Fruit fly (Drosophila melanogaster) whole organism, embryonic: ENCODE results near the gene CG32568.

Source experiments
- Abd-B ChIP-seq: fragments of 200-800 bp; sonication (Bioruptor generic); optimal IDR thresholded peaks from 2 replicates; lab custom pipeline; 2018; ENCODE audit warnings: missing biosample characterization, mild to moderate bottlenecking, missing genetic modification characterization, moderate library complexity
- Atf3 ChIP-seq: fragments of 200-800 bp; sonication (Bioruptor generic); optimal IDR thresholded peaks from 3 replicates; lab custom pipeline; 2016; ENCODE audit warnings: missing biosample characterization, missing genetic modification characterization
- Atf6 ChIP-seq: fragments of 200-800 bp; sonication (Bioruptor generic); IDR thresholded peaks from 2 replicates; pipeline ENCODE4 v1.3.6; 2022; ENCODE audit warnings: missing biosample characterization, missing genetic modification characterization
- Bdp1 ChIP-seq: fragments of 200-800 bp; sonication (Bioruptor generic); optimal IDR thresholded peaks from 3 replicates; lab custom pipeline; 2016; ENCODE audit warnings: missing biosample characterization, missing genetic modification characterization
- CG11504 ChIP-seq: fragments of 200-800 bp; sonication (Bioruptor generic); optimal IDR thresholded peaks from 3 replicates; lab custom pipeline; 2019; ENCODE audit warnings: missing biosample characterization, mild to moderate bottlenecking, missing genetic modification characterization, moderate library complexity
- CG12104 ChIP-seq: fragments of 200-800 bp; sonication (Bioruptor generic); optimal IDR thresholded peaks from 3 replicates; lab custom pipeline; 2016; ENCODE audit warnings: missing biosample characterization, missing genetic modification characterization
- CG15011 ChIP-seq: fragments of 200-800 bp; sonication (Bioruptor generic); optimal IDR thresholded peaks from 3 replicates; lab custom pipeline; 2018; ENCODE audit warnings: missing biosample characterization, mild to moderate bottlenecking, missing genetic modification characterization
- CG17359 ChIP-seq: fragments of 200-800 bp; sonication (Bioruptor generic); optimal IDR thresholded peaks from 3 replicates; lab custom pipeline; 2018; ENCODE audit warnings: missing biosample characterization, mild to moderate bottlenecking, missing genetic modification characterization, moderate library complexity
- CG17361 ChIP-seq: fragments of 200-800 bp; sonication (Bioruptor generic); IDR thresholded peaks from 3 replicates; pipeline ENCODE4 v1.3.6; 2022; ENCODE audit warnings: missing biosample characterization, missing genetic modification characterization
- CG18599 ChIP-seq: fragments of 200-800 bp; sonication (Bioruptor generic); optimal IDR thresholded peaks from 3 replicates; lab custom pipeline; 2017; ENCODE audit warnings: missing biosample characterization, missing genetic modification characterization, mild to moderate bottlenecking, moderate library complexity, missing genetic modification reagents
- CG2116 ChIP-seq: fragments of 200-800 bp; sonication (Bioruptor generic); optimal IDR thresholded peaks from 3 replicates; lab custom pipeline; 2018; ENCODE audit warnings: missing biosample characterization, mild to moderate bottlenecking, missing genetic modification characterization
- CG2678 ChIP-seq: fragments of 200-800 bp; sonication (Bioruptor generic); optimal IDR thresholded peaks from 3 replicates; lab custom pipeline; 2019; ENCODE audit warnings: missing biosample characterization, mild to moderate bottlenecking, missing genetic modification characterization, moderate library complexity
- CG2712 ChIP-seq: fragments of 200-800 bp; optimal IDR thresholded peaks from 3 replicates; lab custom pipeline; 2019; ENCODE audit warnings: missing biosample characterization, mild to moderate bottlenecking, missing genetic modification characterization, moderate library complexity
- CG31441 ChIP-seq: fragments of 200-800 bp; sonication (Bioruptor generic); IDR thresholded peaks from 2 replicates; pipeline ENCODE4 v1.3.6; 2022; ENCODE audit warnings: missing biosample characterization, missing genetic modification characterization
- CG3281 ChIP-seq: fragments of 200-800 bp; sonication (Bioruptor generic); optimal IDR thresholded peaks from 3 replicates; lab custom pipeline; 2017; ENCODE audit warnings: missing biosample characterization, mild to moderate bottlenecking, missing genetic modification characterization
- CG42726 ChIP-seq: fragments of 200-800 bp; sonication (Bioruptor generic); IDR thresholded peaks from 2 replicates; pipeline ENCODE4 v1.3.6; 2022; ENCODE audit warnings: missing biosample characterization, missing genetic modification characterization; ENCODE audit not compliant: partially characterized antibody
- CG4617 ChIP-seq: fragments of 200-800 bp; sonication (Bioruptor generic); optimal IDR thresholded peaks from 3 replicates; lab custom pipeline; 2016; ENCODE audit warnings: missing biosample characterization, missing genetic modification characterization, borderline replicate concordance
- CG7556 ChIP-seq: fragments of 200-800 bp; sonication (Bioruptor generic); optimal IDR thresholded peaks from 2 replicates; lab custom pipeline; 2017; ENCODE audit warnings: missing biosample characterization, mild to moderate bottlenecking, missing genetic modification characterization
- CoRest ChIP-seq: fragments of 200-800 bp; sonication (Bioruptor generic); optimal IDR thresholded peaks from 3 replicates; lab custom pipeline; 2018; ENCODE audit warnings: missing biosample characterization, mild to moderate bottlenecking, missing genetic modification characterization, moderate library complexity
- Dip2 ChIP-seq: fragments of 200-800 bp; sonication (Bioruptor generic); IDR thresholded peaks from 2 replicates; pipeline ENCODE4 v1.3.6; 2022; ENCODE audit warnings: missing biosample characterization, missing genetic modification characterization
- Ets65A ChIP-seq: fragments of 200-800 bp; sonication (Bioruptor generic); peaks from one replicate; lab custom pipeline; 2016; ENCODE audit warnings: missing biosample characterization, missing genetic modification characterization
- HmgD ChIP-seq: fragments of 200-800 bp; sonication (Bioruptor generic); optimal IDR thresholded peaks from 3 replicates; lab custom pipeline; 2016; ENCODE audit warnings: missing biosample characterization, missing genetic modification characterization
- HmgZ ChIP-seq: fragments of 200-800 bp; sonication (Bioruptor generic); optimal IDR thresholded peaks from 2 replicates; lab custom pipeline; 2018; ENCODE audit warnings: missing biosample characterization, mild to moderate bottlenecking, missing genetic modification characterization
- Max ChIP-seq: fragments of 200-800 bp; sonication (Bioruptor generic); optimal IDR thresholded peaks from 2 replicates; lab custom pipeline; 2016; ENCODE audit warnings: missing biosample characterization, mild to moderate bottlenecking, missing genetic modification characterization
- NC2α ChIP-seq: fragments of 200-800 bp; sonication (Bioruptor generic); optimal IDR thresholded peaks from 2 replicates; lab custom pipeline; 2016; ENCODE audit warnings: missing biosample characterization, missing genetic modification characterization
- Rfx ChIP-seq: fragments of 200-800 bp; sonication (Bioruptor generic); IDR thresholded peaks from 2 replicates; pipeline ENCODE4 v1.3.6; 2022; ENCODE audit warnings: missing biosample characterization, missing genetic modification characterization
- Scr ChIP-seq: fragments of 200-800 bp; sonication (Bioruptor generic); IDR thresholded peaks from 2 replicates; pipeline ENCODE4 v1.3.6; 2022; ENCODE audit warnings: missing biosample characterization, missing genetic modification characterization; ENCODE audit not compliant: partially characterized antibody
- ase ChIP-seq: fragments of 200-800 bp; sonication (Bioruptor generic); IDR thresholded peaks from 3 replicates; pipeline ENCODE4 v1.3.6; 2022; ENCODE audit warnings: missing biosample characterization, missing genetic modification characterization
- bab2 ChIP-seq: fragments of 200-800 bp; sonication (Bioruptor generic); optimal IDR thresholded peaks from 2 replicates; lab custom pipeline; 2016; ENCODE audit warnings: missing biosample characterization, missing genetic modification characterization
- br ChIP-seq: fragments of >200 bp; optimal IDR thresholded peaks from 2 replicates; lab custom pipeline; 2017
- cwo ChIP-seq: fragments of 200-800 bp; sonication (Bioruptor generic); optimal IDR thresholded peaks from 3 replicates; lab custom pipeline; 2017; ENCODE audit warnings: missing biosample characterization, missing genetic modification characterization, mild to moderate bottlenecking, moderate library complexity, missing genetic modification reagents
- dysf ChIP-seq: fragments of 200-800 bp; sonication (Bioruptor generic); IDR thresholded peaks from 3 replicates; pipeline ENCODE4 v1.3.6; 2022; ENCODE audit warnings: missing biosample characterization, missing genetic modification characterization
- ems ChIP-seq: fragments of 200-800 bp; sonication (Bioruptor generic); optimal IDR thresholded peaks from 3 replicates; lab custom pipeline; 2016; ENCODE audit warnings: missing biosample characterization, missing genetic modification characterization
- ftz-f1 ChIP-seq: fragments of 200-800 bp; sonication (Bioruptor generic); optimal IDR thresholded peaks from 2 replicates; lab custom pipeline; 2016; ENCODE audit warnings: missing biosample characterization, missing genetic modification characterization
- gem ChIP-seq: fragments of 200-800 bp; sonication (Bioruptor generic); optimal IDR thresholded peaks from 2 replicates; lab custom pipeline; 2019; ENCODE audit warnings: missing biosample characterization, mild to moderate bottlenecking, missing genetic modification characterization, moderate library complexity
- gfzf ChIP-seq: fragments of 200-800 bp; sonication (Bioruptor generic); optimal IDR thresholded peaks from 2 replicates; lab custom pipeline; 2016; ENCODE audit warnings: missing biosample characterization, mild to moderate bottlenecking, missing genetic modification characterization, moderate library complexity
- h ChIP-seq: fragments of >200 bp; optimal IDR thresholded peaks from 2 replicates; lab custom pipeline; 2017
- ken ChIP-seq: fragments of 200-800 bp; sonication (Bioruptor generic); IDR thresholded peaks from 3 replicates; pipeline ENCODE4 v1.3.6; 2022; ENCODE audit warnings: missing biosample characterization, missing genetic modification characterization
- otp ChIP-seq: fragments of 200-800 bp; sonication (Bioruptor generic); IDR thresholded peaks from 3 replicates; pipeline ENCODE4, ENCODE4 v1.3.6; 2022; ENCODE audit warnings: missing biosample characterization, missing genetic modification characterization
- phol ChIP-seq: fragments of 200-800 bp; sonication (Bioruptor generic); optimal IDR thresholded peaks from 3 replicates; lab custom pipeline; 2018; ENCODE audit warnings: missing biosample characterization, mild to moderate bottlenecking, missing genetic modification characterization, moderate library complexity
- pzg ChIP-seq: fragments of 200-800 bp; sonication (Bioruptor generic); optimal IDR thresholded peaks from 3 replicates; lab custom pipeline; 2018; ENCODE audit warnings: missing biosample characterization, mild to moderate bottlenecking, missing genetic modification characterization, moderate library complexity
- sens ChIP-seq: fragments of 200-800 bp; sonication (Bioruptor generic); peaks from one replicate; lab custom pipeline; 2016; ENCODE audit warnings: missing biosample characterization, missing genetic modification characterization
- sima ChIP-seq: fragments of 200-800 bp; sonication (Bioruptor generic); optimal IDR thresholded peaks from 2 replicates; lab custom pipeline; 2016; ENCODE audit warnings: missing biosample characterization, missing genetic modification characterization
- toy ChIP-seq: fragments of 200-800 bp; sonication (Bioruptor generic); IDR thresholded peaks from 2 replicates; pipeline ENCODE4 v1.3.6; 2022; ENCODE audit warnings: missing biosample characterization, missing genetic modification characterization
- tup ChIP-seq: fragments of 200-800 bp; sonication (Bioruptor generic); optimal IDR thresholded peaks from 2 replicates; lab custom pipeline; 2016; ENCODE audit warnings: missing biosample characterization, mild to moderate bottlenecking, missing genetic modification characterization, moderate library complexity
- twi ChIP-seq: fragments of 200-800 bp; optimal IDR thresholded peaks from 2 replicates; lab custom pipeline; 2019; ENCODE audit warnings: missing biosample characterization, mild to moderate bottlenecking, missing genetic modification characterization, moderate library complexity
- vvl ChIP-seq: fragments of 200-800 bp; sonication (Bioruptor generic); IDR thresholded peaks from 2 replicates; pipeline ENCODE4 v1.3.6; 2022; ENCODE audit warnings: missing biosample characterization, missing genetic modification characterization

CG32568 gene

dm6 chrX:16695658-16696181 is 45.0 kb upstream of the CG32568 start, which contains the start of gene CG4678 (continued):
- TF ChIP-seq CG2712 (tag; lab: Kevin White, UChicago) = peak; percentile 5
- TF ChIP-seq Rfx (GFP tag; lab: Robert Waterston, UW) = peak; percentile 26; the same call in 1 of the 2 replicates
- TF ChIP-seq pzg (GFP tag; lab: Kevin White, UChicago) = peak; percentile 64
- peak; percentile 44 for TF ChIP-seq Abd-B (GFP tag; lab: Kevin White, UChicago)
- peak; percentile 51; the same call in 1 of the 2 replicates for TF ChIP-seq CG42726 (GFP tag; lab: Robert Waterston, UW)
- no peak for TF ChIP-seq ken (GFP tag; lab: Robert Waterston, UW)
- TF ChIP-seq tup (GFP tag; lab: Kevin White, UChicago) = no peak
- TF ChIP-seq CG17359 (tag; lab: Kevin White, UChicago) = peak; percentile 8

dm6 chrX:16696614-16697519 is 43.8 kb upstream of the CG32568 start:
- TF ChIP-seq vvl (GFP tag; lab: Robert Waterston, UW) (no peak), HmgD (GFP tag; lab: Kevin White, UChicago) (no peak), ems (GFP tag; lab: Kevin White, UChicago) (no peak), Atf3 (no peak), ase (GFP tag; lab: Robert Waterston, UW) (no peak), sens (GFP tag; lab: Kevin White, UChicago) (peak; percentile 48), CG3281 (GFP tag; lab: Kevin White, UChicago) (peak; percentile 24), Bdp1 (GFP tag; lab: Kevin White, UChicago) (no peak), CoRest (tag; lab: Kevin White, UChicago) (peak; percentile 17), Max (GFP tag; lab: Kevin White, UChicago) (no peak), CG12104 (GFP tag; lab: Kevin White, UChicago) (no peak), Dip2 (no peak), CG17359 (tag; lab: Kevin White, UChicago) (peak; percentile 10), Scr (no peak), CG17361 (GFP tag; lab: Robert Waterston, UW) (peak; percentile 48), CG2678 (tag; lab: Kevin White, UChicago) (peak; percentile 55), NC2α (no peak), CG4617 (GFP tag; lab: Kevin White, UChicago) (no peak), CG2116 (GFP tag; lab: Kevin White, UChicago) (no peak), ftz-f1 (peak; percentile 52), CG18599 (GFP tag; lab: Kevin White, UChicago) (peak; percentile 40), HmgZ (tag; lab: Kevin White, UChicago) (no peak), bab2 (GFP tag; lab: Kevin White, UChicago) (no peak), CG11504 (tag; lab: Kevin White, UChicago) (peak; percentile 55), toy (GFP tag; lab: Robert Waterston, UW) (no peak), CG7556 (GFP tag; lab: Kevin White, UChicago) (peak; percentile 50), sima (GFP tag; lab: Kevin White, UChicago) (no peak), dysf (GFP tag; lab: Robert Waterston, UW) (0 out of 3 replicates have a peak, but pooled peaks have one; percentile 18), br (lab: Kevin White, UChicago) (no peak), twi (tag; lab: Kevin White, UChicago) (no peak), h (lab: Kevin White, UChicago) (no peak), phol (tag; lab: Kevin White, UChicago) (peak; percentile 2), CG31441 (0 out of 2 replicates have a peak, but pooled peaks have one; percentile 12), Ets65A (GFP tag; lab: Kevin White, UChicago) (peak; percentile 62), CG15011 (GFP tag; lab: Kevin White, UChicago) (no peak), Atf6 (GFP tag; lab: Robert Waterston, UW) (no peak), otp (GFP tag; lab: Robert Waterston, UW) (no peak), gfzf (no peak), cwo (GFP tag; lab: Kevin White, UChicago) (no peak), gem (tag; lab: Kevin White, UChicago) (peak; percentile 49)
